Worm (Caenorhabditis elegans): Measurements from ENCODE around the gene C28H8.8.

Gene C28H8.8

DNA sequence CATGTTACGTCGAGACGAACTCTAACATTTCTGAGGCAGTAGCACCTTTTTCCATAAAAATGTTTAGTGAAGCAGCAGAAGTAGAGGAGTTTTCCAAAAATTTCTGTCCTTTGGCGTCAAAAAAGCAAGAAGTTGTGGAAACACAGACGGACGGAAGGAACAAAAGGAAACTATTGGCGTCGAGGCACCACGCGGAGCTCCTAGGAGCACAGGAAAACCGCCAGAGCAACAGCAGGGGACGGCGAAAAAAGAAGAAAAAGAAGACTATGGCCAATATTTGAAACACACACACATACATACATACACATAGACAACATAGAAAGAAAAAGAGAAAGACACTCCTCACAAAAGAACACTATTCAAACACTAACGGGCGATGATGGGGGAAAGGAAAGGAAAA is 45.7 kb downstream of the C28H8.8 start (continued):
- TF ChIP-seq vab-7 (GFP tag; IDR thresholded peaks at IDR 0.05) (no peak), unc-39 (tag; optimal IDR thresholded peaks at IDR 0.05) (no peak), nhr-11 (tag; optimal IDR thresholded peaks at IDR 0.05) (no peak), Y48G9A.11 (GFP tag; IDR thresholded peaks at IDR 0.05) (no peak), lin-29 (GFP tag; IDR thresholded peaks at IDR 0.05) (no peak), aha-1 (tag) (no peak), ces-1 (GFP tag; optimal IDR thresholded peaks at IDR 0.05) (no peak), lin-39 (tag; optimal IDR thresholded peaks at IDR 0.05) (no peak), nhr-76 (tag; optimal IDR thresholded peaks at IDR 0.05) (no peak), spr-1 (tag; optimal IDR thresholded peaks at IDR 0.05) (no peak), nhr-25 (tag; optimal IDR thresholded peaks at IDR 0.05; ENCODE audit: borderline replicate concordance, insufficient read depth) (no peak), nhr-42 (GFP tag; IDR thresholded peaks at IDR 0.05) (no peak), ZK546.5 (tag; optimal IDR thresholded peaks at IDR 0.05) (no peak), dpl-1 (GFP tag; optimal IDR thresholded peaks at IDR 0.05) (no peak), rbr-2 (tag; optimal IDR thresholded peaks at IDR 0.05) (peak; percentile 20), ceh-28 (tag; optimal IDR thresholded peaks at IDR 0.05) (no peak), fos-1 (tag; optimal IDR thresholded peaks at IDR 0.05) (no peak), hlh-11 (tag; optimal IDR thresholded peaks at IDR 0.05) (peak; percentile 20), nhr-10 (tag; optimal IDR thresholded peaks at IDR 0.05) (no peak), dmd-8 (GFP tag; IDR thresholded peaks at IDR 0.05) (no peak), lsy-2 (tag; optimal IDR thresholded peaks at IDR 0.05) (peak in 1 of 2 experiments; percentile 26), mdt-29 (GFP tag; IDR thresholded peaks at IDR 0.05) (no peak), set-16 (GFP tag; IDR thresholded peaks at IDR 0.05) (no peak), mdl-1 (tag; optimal IDR thresholded peaks at IDR 0.05) (no peak), pha-4 (GFP tag; IDR thresholded peaks at IDR 0.05) (no peak), pha-4 (tag; optimal IDR thresholded peaks at IDR 0.05) (peak; percentile 16), F26F4.8 (GFP tag; conservative IDR thresholded peaks at IDR 0.05) (no peak), ceh-62 (tag; optimal IDR thresholded peaks at IDR 0.05) (no peak), tag-97 (GFP tag; IDR thresholded peaks at IDR 0.05) (no peak), mep-1 (tag; optimal IDR thresholded peaks at IDR 0.05) (peak; percentile 23), mes-2 (tag; optimal IDR thresholded peaks at IDR 0.05; ENCODE audit: poor library complexity, severe bottlenecking) (peak; percentile 13), fkh-10 (GFP tag; optimal IDR thresholded peaks at IDR 0.05) (peak; percentile 29), ztf-7 (tag; optimal IDR thresholded peaks at IDR 0.05) (no peak), nhr-111 (GFP tag; optimal IDR thresholded peaks at IDR 0.05) (no peak), ZK337.2 (GFP tag; IDR thresholded peaks at IDR 0.05) (no peak), nhr-237 (tag; optimal IDR thresholded peaks at IDR 0.05) (no peak), ztf-11 (tag; optimal IDR thresholded peaks at IDR 0.05) (no peak)

DNA sequence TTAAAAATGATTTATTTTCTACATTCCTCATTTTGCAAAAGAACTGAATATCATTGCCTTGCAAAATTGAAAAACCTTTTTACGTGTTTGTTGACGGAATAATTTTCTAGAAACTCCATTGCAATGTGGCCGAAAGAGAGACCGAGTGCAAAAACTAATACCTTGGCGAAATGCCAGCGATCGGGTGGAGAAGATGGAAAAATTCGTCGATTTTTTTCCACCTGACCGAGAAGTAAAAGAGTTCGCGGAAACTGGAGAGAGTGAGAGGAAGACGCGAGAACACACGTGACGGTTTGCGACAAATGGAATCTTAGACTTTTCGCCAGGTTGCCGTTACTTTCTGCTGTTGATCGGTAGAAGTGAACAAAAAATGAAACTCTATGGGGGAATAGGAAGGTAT is 46.9 kb downstream of the C28H8.8 start:
- TF ChIP-seq F44E2.7 (GFP tag; IDR thresholded peaks at IDR 0.05) (no peak), nhr-237 (tag; optimal IDR thresholded peaks at IDR 0.05) (no peak), lim-7 (GFP tag; IDR thresholded peaks at IDR 0.05) (no peak), nhr-25 (tag; optimal IDR thresholded peaks at IDR 0.05; ENCODE audit: borderline replicate concordance, insufficient read depth) (no peak), ZK546.5 (tag; optimal IDR thresholded peaks at IDR 0.05) (no peak), F37D6.2 (tag; optimal IDR thresholded peaks at IDR 0.05) (no peak), ceh-28 (tag; optimal IDR thresholded peaks at IDR 0.05) (no peak), Y5F2A.4 (GFP tag; optimal IDR thresholded peaks at IDR 0.05) (no peak), egl-43 (GFP tag; IDR thresholded peaks at IDR 0.05) (no peak), T26A8.4 (GFP tag; IDR thresholded peaks at IDR 0.05) (0 out of 2 replicates have a peak, but pooled peaks have one; percentile 23), madf-5 (GFP tag; IDR thresholded peaks at IDR 0.05) (no peak), hif-1 (tag; optimal IDR thresholded peaks at IDR 0.05) (no peak), nhr-111 (GFP tag; optimal IDR thresholded peaks at IDR 0.05) (no peak), vab-7 (GFP tag; IDR thresholded peaks at IDR 0.05) (no peak), lin-39 (tag; optimal IDR thresholded peaks at IDR 0.05) (no peak), ztf-11 (tag; optimal IDR thresholded peaks at IDR 0.05) (no peak), ceh-32 (tag; optimal IDR thresholded peaks at IDR 0.05; ENCODE audit: poor library complexity) (no peak), Y48G9A.11 (GFP tag; IDR thresholded peaks at IDR 0.05) (no peak), nhr-10 (tag; optimal IDR thresholded peaks at IDR 0.05) (no peak), D1046.2 (GFP tag; IDR thresholded peaks at IDR 0.05) (no peak), nhr-28 (tag; optimal IDR thresholded peaks at IDR 0.05) (peak; percentile 76), mep-1 (tag; optimal IDR thresholded peaks at IDR 0.05) (peak; percentile 50), dmd-8 (GFP tag; IDR thresholded peaks at IDR 0.05) (no peak), dve-1 (tag; optimal IDR thresholded peaks at IDR 0.05; ENCODE audit: insufficient read depth) (peak; percentile 53), sdz-12 (GFP tag; optimal IDR thresholded peaks at IDR 0.05) (no peak), duxl-1 (tag; optimal IDR thresholded peaks at IDR 0.05; ENCODE audit: poor library complexity) (no peak), nhr-11 (tag; optimal IDR thresholded peaks at IDR 0.05) (peak; percentile 74)
